Worm (Caenorhabditis elegans) whole organism, young adult: ENCODE measurements around the gene F49E12.8.
"Not testable (repeated sequence)": the region's sequence is repeated elsewhere in the genome, so short reads cannot be mapped to it uniquely, and the experiment has no call there.

ENCODE experiments used
- D2030.7 ChIP-seq: fragments of 200-800 bp; sonication (Bioruptor generic); IDR thresholded peaks from 2 replicates; pipeline ENCODE4 v1.3.6; 2022; ENCODE audit warnings: missing genetic modification reagents, missing genetic modification characterization, missing compliant biosample characterization
- K12H6.12 ChIP-seq: fragments of 200-800 bp; sonication (Bioruptor generic); optimal IDR thresholded peaks from 2 replicates; lab custom pipeline; 2018; ENCODE audit warnings: mild to moderate bottlenecking, missing genetic modification characterization, missing compliant biosample characterization
- T07F8.4 ChIP-seq: sonication (generic microtip); optimal IDR thresholded peaks from 2 replicates; lab custom pipeline; 2016; ENCODE audit warnings: mild to moderate bottlenecking, missing genetic modification characterization, moderate library complexity, missing compliant biosample characterization
- dpl-1 ChIP-seq: fragments of 150-350 bp; optimal IDR thresholded peaks from 2 replicates; lab custom pipeline; 2014; ENCODE audit warnings: missing biosample characterization, missing genetic modification reagents, missing genetic modification characterization
- ets-4 ChIP-seq: fragments of 200-800 bp; sonication (Bioruptor generic); optimal IDR thresholded peaks from 2 replicates; lab custom pipeline; 2018; ENCODE audit warnings: mild to moderate bottlenecking, missing genetic modification characterization, missing compliant biosample characterization
- him-1 ChIP-seq: sonication (generic microtip); optimal IDR thresholded peaks from 2 replicates; lab custom pipeline; 2016; ENCODE audit warnings: missing genotype, missing genetic modification reagents, missing genetic modification characterization, missing compliant biosample characterization
- lir-1 ChIP-seq: fragments of 200-800 bp; sonication (Bioruptor generic); conservative IDR thresholded peaks from 2 replicates; pipeline ENCODE4 v1.3.6; 2022; ENCODE audit warnings: missing genetic modification reagents, missing genetic modification characterization, missing compliant biosample characterization
- lsy-27 ChIP-seq: sonication (generic microtip); optimal IDR thresholded peaks from 2 replicates; lab custom pipeline; 2017; ENCODE audit warnings: missing genetic modification characterization, mild to moderate bottlenecking, missing compliant biosample characterization, antibody characterized with exemption, missing genotype, borderline replicate concordance; ENCODE audit not compliant: insufficient read depth
- unc-62 ChIP-seq: fragments of 150-350 bp; optimal IDR thresholded peaks from 2 replicates; lab custom pipeline; 2014; ENCODE audit warnings: missing biosample characterization, missing genetic modification reagents, missing genetic modification characterization

ce11 chrII:8432949-8433348 is 38.8 kb upstream of the F49E12.8 start:
- TF ChIP-seq unc-62 (GFP tag; lab: Kevin White, UChicago); T07F8.4 (tag; lab: Kevin White, UChicago); him-1 (tag; lab: Kevin White, UChicago); D2030.7 (GFP tag; lab: Robert Waterston, UW); K12H6.12; ets-4; dpl-1; lsy-27 (tag; lab: Kevin White, UChicago); lir-1 (GFP tag; lab: Robert Waterston, UW): not testable (repeated sequence)
